Worm (Caenorhabditis elegans) whole organism, L4 larva: ENCODE measurements around the gene tag-209.

Experiments used
- D1046.2 ChIP-seq: fragments of 200-800 bp; sonication (Bioruptor generic); IDR thresholded peaks from 2 replicates; pipeline ENCODE4 v1.3.6; 2022; ENCODE audit warnings: missing genetic modification characterization, missing compliant biosample characterization
- F10B5.3 ChIP-seq: sonication (generic microtip); optimal IDR thresholded peaks from 2 replicates; lab custom pipeline; 2016; ENCODE audit warnings: mild to moderate bottlenecking, missing genetic modification characterization, missing compliant biosample characterization
- F49E8.2 ChIP-seq: sonication (generic microtip); optimal IDR thresholded peaks from 2 replicates; lab custom pipeline; 2016; ENCODE audit warnings: missing compliant biosample characterization, mild to moderate bottlenecking, missing genetic modification characterization, borderline replicate concordance
- T26A8.4 ChIP-seq: fragments of 200-800 bp; sonication (Bioruptor generic); IDR thresholded peaks from 2 replicates; pipeline ENCODE4 v1.3.6; 2022; ENCODE audit warnings: missing genetic modification characterization, missing compliant biosample characterization
- Y5F2A.4 ChIP-seq: fragments of 200-800 bp; sonication (Bioruptor generic); optimal IDR thresholded peaks from 2 replicates; lab custom pipeline; 2018; ENCODE audit warnings: mild to moderate bottlenecking, missing genetic modification characterization, missing compliant biosample characterization
- Y75B8A.6 ChIP-seq: fragments of 200-800 bp; sonication (Bioruptor generic); IDR thresholded peaks from 2 replicates; pipeline ENCODE4 v1.3.6; 2022; ENCODE audit warnings: missing genetic modification reagents, missing genetic modification characterization, missing compliant biosample characterization
- ZK337.2 ChIP-seq: fragments of 200-800 bp; sonication (Bioruptor generic); IDR thresholded peaks from 2 replicates; pipeline ENCODE4 v1.3.6; 2022; ENCODE audit warnings: missing genetic modification reagents, missing genetic modification characterization, missing compliant biosample characterization
- aha-1 ChIP-seq: fragments of 150-350 bp; peaks from one replicate; lab custom pipeline; 2014; ENCODE audit warnings: missing biosample characterization, missing genetic modification characterization
- ama-1 ChIP-seq: fragments of 150-350 bp; optimal IDR thresholded peaks from 2 replicates; lab custom pipeline; 2014; ENCODE audit warnings: inconsistent platforms, mixed read lengths
- ceh-20 ChIP-seq: fragments of 200-800 bp; sonication (Bioruptor generic); IDR thresholded peaks from 2 replicates; pipeline ENCODE4 v1.3.6; 2022; ENCODE audit warnings: missing genetic modification reagents, missing genetic modification characterization, missing compliant biosample characterization
- ceh-28 ChIP-seq: fragments of 150-350 bp; optimal IDR thresholded peaks from 2 replicates; lab custom pipeline; 2014; ENCODE audit warnings: missing biosample characterization, missing genetic modification reagents, missing genetic modification characterization
- ceh-44 ChIP-seq: fragments of 200-800 bp; sonication (Bioruptor generic); IDR thresholded peaks from 2 replicates; pipeline ENCODE4 v1.3.6; 2022; ENCODE audit warnings: missing genetic modification reagents, missing genetic modification characterization, missing compliant biosample characterization
- ceh-62 ChIP-seq: sonication (generic microtip); optimal IDR thresholded peaks from 2 replicates; lab custom pipeline; 2017; ENCODE audit warnings: missing biosample characterization, missing genetic modification characterization
- ces-1 ChIP-seq: fragments of 150-350 bp; sonication (generic microtip); optimal IDR thresholded peaks from 4 replicates; lab custom pipeline; 2014; ENCODE audit warnings: missing biosample characterization, missing genetic modification reagents, missing genetic modification characterization
- daf-16 ChIP-seq, 3 experiments: sonication (generic microtip); optimal IDR thresholded peaks; 2 replicates each; lab custom pipeline; 2016 to 2017; ENCODE audit warnings: missing genetic modification characterization in 3 of 3, missing genetic modification reagents in 3 of 3, mild to moderate bottlenecking in 2 of 3, missing compliant biosample characterization in 2 of 3, missing biosample characterization in 1 of 3, moderate library complexity in 1 of 3
- daf-8 ChIP-seq: fragments of 200-800 bp; sonication (Bioruptor generic); IDR thresholded peaks from 2 replicates; pipeline ENCODE4 v1.3.6; 2022; ENCODE audit warnings: missing genetic modification characterization, missing compliant biosample characterization
- dmd-8 ChIP-seq: fragments of 200-800 bp; sonication (Bioruptor generic); IDR thresholded peaks from 2 replicates; pipeline ENCODE4 v1.3.6; 2022; ENCODE audit warnings: missing genetic modification characterization, missing compliant biosample characterization
- dmd-9 ChIP-seq: fragments of 200-800 bp; sonication (Bioruptor generic); IDR thresholded peaks from 2 replicates; pipeline ENCODE4 v1.3.6; 2022; ENCODE audit warnings: missing genetic modification reagents, missing genetic modification characterization, missing compliant biosample characterization
- dpl-1 ChIP-seq: fragments of 150-350 bp; optimal IDR thresholded peaks from 2 replicates; lab custom pipeline; 2014; ENCODE audit warnings: missing biosample characterization, missing genetic modification reagents, missing genetic modification characterization
- duxl-1 ChIP-seq: sonication (generic microtip); optimal IDR thresholded peaks from 2 replicates; lab custom pipeline; 2016; ENCODE audit warnings: mild to moderate bottlenecking, missing genetic modification characterization, moderate library complexity, missing compliant biosample characterization; ENCODE audit not compliant: poor library complexity
- egl-27 ChIP-seq: sonication (generic microtip); optimal IDR thresholded peaks from 3 replicates; lab custom pipeline; 2017; ENCODE audit warnings: missing biosample characterization, missing genetic modification reagents, missing genetic modification characterization
- fos-1 ChIP-seq: fragments of 150-350 bp; optimal IDR thresholded peaks from 2 replicates; lab custom pipeline; 2014; ENCODE audit warnings: missing biosample characterization, missing genetic modification characterization
- gei-8 ChIP-seq: fragments of 200-800 bp; sonication (Bioruptor generic); optimal IDR thresholded peaks from 2 replicates; lab custom pipeline; 2018; ENCODE audit warnings: mild to moderate bottlenecking, missing genetic modification characterization, missing compliant biosample characterization
- hif-1 ChIP-seq, 2 experiments: sonication (generic microtip); optimal IDR thresholded peaks; 2 replicates each; lab custom pipeline; 2016 to 2017; ENCODE audit warnings: missing compliant biosample characterization in 2 of 2, missing genetic modification characterization in 2 of 2, missing genetic modification reagents in 2 of 2, missing genotype in 2 of 2, mild to moderate bottlenecking in 1 of 2
- hmg-1.1 ChIP-seq: fragments of 200-800 bp; sonication (Bioruptor generic); IDR thresholded peaks from 2 replicates; pipeline ENCODE4 v1.3.6; 2022; ENCODE audit warnings: missing genetic modification reagents, missing genetic modification characterization, missing compliant biosample characterization
- jun-1 ChIP-seq: fragments of 150-350 bp; optimal IDR thresholded peaks from 2 replicates; lab custom pipeline; 2014; ENCODE audit warnings: missing biosample characterization, missing genetic modification reagents, missing genetic modification characterization
- lin-15B ChIP-seq: fragments of 150-350 bp; sonication (generic microtip); optimal IDR thresholded peaks from 3 replicates; lab custom pipeline; 2014; ENCODE audit warnings: missing biosample characterization, missing genetic modification characterization
- lin-29 ChIP-seq: fragments of 200-800 bp; sonication (Bioruptor generic); IDR thresholded peaks from 2 replicates; pipeline ENCODE4 v1.3.6; 2022; ENCODE audit warnings: missing genetic modification reagents, missing genetic modification characterization, missing compliant biosample characterization
- lin-39 ChIP-seq: fragments of 150-350 bp; optimal IDR thresholded peaks from 2 replicates; lab custom pipeline; 2014; ENCODE audit warnings: missing biosample characterization, missing genetic modification reagents, missing genetic modification characterization
- madf-5 ChIP-seq, 2 experiments: fragments of 200-800 bp; sonication (Bioruptor generic); IDR thresholded peaks; 2 replicates each; pipeline ENCODE4 v1.3.6; 2022; ENCODE audit warnings: missing compliant biosample characterization in 2 of 2, missing genetic modification characterization in 2 of 2
- madf-9 ChIP-seq: fragments of 200-800 bp; sonication (Bioruptor generic); conservative IDR thresholded peaks from 2 replicates; pipeline ENCODE4 v1.3.6; 2022; ENCODE audit warnings: missing genetic modification reagents, missing genetic modification characterization, missing compliant biosample characterization
- mdl-1 ChIP-seq, 2 experiments: fragments of 150-350 bp in 1 of 2; sonication (generic microtip) in 1 of 2; optimal IDR thresholded peaks; 2 replicates each; lab custom pipeline; 2014 to 2017; ENCODE audit warnings: missing biosample characterization in 2 of 2, missing genetic modification characterization in 2 of 2
- mep-1 ChIP-seq: fragments of 150-350 bp; sonication (generic microtip); optimal IDR thresholded peaks from 3 replicates; lab custom pipeline; 2014; ENCODE audit warnings: missing biosample characterization, missing genetic modification characterization
- nhr-102 ChIP-seq: sonication (generic microtip); optimal IDR thresholded peaks from 2 replicates; lab custom pipeline; 2016; ENCODE audit warnings: mild to moderate bottlenecking, missing genetic modification characterization, moderate library complexity, missing compliant biosample characterization
- nhr-11 ChIP-seq: fragments of 150-350 bp; optimal IDR thresholded peaks from 2 replicates; lab custom pipeline; 2014; ENCODE audit warnings: missing biosample characterization, missing genetic modification characterization
- nhr-111 ChIP-seq: fragments of 200-800 bp; sonication (Bioruptor generic); optimal IDR thresholded peaks from 2 replicates; lab custom pipeline; 2018; ENCODE audit warnings: mild to moderate bottlenecking, missing genetic modification characterization, missing compliant biosample characterization
- nhr-25 ChIP-seq: sonication (generic microtip); optimal IDR thresholded peaks from 2 replicates; lab custom pipeline; 2017; ENCODE audit warnings: missing genetic modification characterization, mild to moderate bottlenecking, missing compliant biosample characterization, antibody characterized with exemption, moderate library complexity, borderline replicate concordance; ENCODE audit not compliant: insufficient read depth
- nhr-41 ChIP-seq: fragments of 200-800 bp; sonication (Bioruptor generic); IDR thresholded peaks from 2 replicates; pipeline ENCODE4 v1.3.6; 2022; ENCODE audit warnings: missing genetic modification reagents, missing genetic modification characterization, missing compliant biosample characterization
- nhr-48 ChIP-seq: sonication (generic microtip); optimal IDR thresholded peaks from 2 replicates; lab custom pipeline; 2016; ENCODE audit warnings: mild to moderate bottlenecking, missing genetic modification characterization, missing compliant biosample characterization
- nhr-76 ChIP-seq: fragments of 150-350 bp; optimal IDR thresholded peaks from 2 replicates; lab custom pipeline; 2014; ENCODE audit warnings: missing biosample characterization, missing genetic modification characterization
- php-3 ChIP-seq: fragments of 200-800 bp; sonication (Bioruptor generic); IDR thresholded peaks from 2 replicates; pipeline ENCODE4 v1.3.6; 2022; ENCODE audit warnings: missing genetic modification reagents, missing genetic modification characterization, missing compliant biosample characterization
- rbr-2 ChIP-seq: sonication (generic microtip); optimal IDR thresholded peaks from 2 replicates; lab custom pipeline; 2016; ENCODE audit warnings: missing genotype, missing genetic modification characterization, missing compliant biosample characterization
- saeg-2 ChIP-seq: fragments of 200-800 bp; sonication (Bioruptor generic); IDR thresholded peaks from 2 replicates; pipeline ENCODE4 v1.3.6; 2022; ENCODE audit warnings: missing genetic modification reagents, missing genetic modification characterization, missing compliant biosample characterization
- snpc-4 ChIP-seq: fragments of 150-350 bp; optimal IDR thresholded peaks from 2 replicates; lab custom pipeline; 2014; ENCODE audit warnings: missing biosample characterization, missing genetic modification characterization
- spr-3 ChIP-seq: fragments of 200-800 bp; sonication (Bioruptor generic); optimal IDR thresholded peaks from 2 replicates; lab custom pipeline; 2018; ENCODE audit warnings: mild to moderate bottlenecking, missing genetic modification characterization, missing compliant biosample characterization
- tra-1 ChIP-seq: fragments of 200-800 bp; sonication (Bioruptor generic); IDR thresholded peaks from 2 replicates; pipeline ENCODE4 v1.3.6; 2022; ENCODE audit warnings: missing genetic modification reagents, missing genetic modification characterization, missing compliant biosample characterization
- unc-39 ChIP-seq: sonication (generic microtip); optimal IDR thresholded peaks from 2 replicates; lab custom pipeline; 2017; ENCODE audit warnings: missing biosample characterization, missing genetic modification characterization
- vab-7 ChIP-seq: fragments of 200-800 bp; sonication (Bioruptor generic); IDR thresholded peaks from 2 replicates; pipeline ENCODE4 v1.3.6; 2022; ENCODE audit warnings: missing genetic modification reagents, missing genetic modification characterization, missing compliant biosample characterization
- zfp-3 ChIP-seq: fragments of 200-800 bp; sonication (Bioruptor generic); conservative IDR thresholded peaks from 2 replicates; pipeline ENCODE4 v1.3.6; 2022; ENCODE audit warnings: missing genetic modification reagents, missing genetic modification characterization, missing compliant biosample characterization
- zip-11 ChIP-seq: fragments of 200-800 bp; sonication (Bioruptor generic); IDR thresholded peaks from 2 replicates; pipeline ENCODE4 v1.3.6; 2022; ENCODE audit warnings: missing genetic modification characterization, missing compliant biosample characterization
- zip-2 ChIP-seq: fragments of 150-350 bp; optimal IDR thresholded peaks from 2 replicates; lab custom pipeline; 2014; ENCODE audit warnings: missing biosample characterization, missing genetic modification characterization
- ztf-7 ChIP-seq: fragments of 150-350 bp; optimal IDR thresholded peaks from 2 replicates; lab custom pipeline; 2014; ENCODE audit warnings: missing biosample characterization, missing genetic modification characterization

tag-209 gene

ce11 chrII:10798429-10798893, 11.3 kb downstream of the tag-209 start, which contains the start of gene npp-19 (continued):
- TF ChIP-seq Y5F2A.4 (GFP tag; lab: Kevin White, UChicago), result no peak
- no peak for TF ChIP-seq php-3 (GFP tag; lab: Robert Waterston, UW)
- no peak for TF ChIP-seq daf-8 (GFP tag; lab: Robert Waterston, UW)
- TF ChIP-seq gei-8 (GFP tag; lab: Kevin White, UChicago), result no peak
- TF ChIP-seq ZK337.2 (GFP tag; lab: Robert Waterston, UW), result no peak
- no peak for TF ChIP-seq fos-1
- TF ChIP-seq lin-39, result no peak
- TF ChIP-seq F49E8.2, result no peak
- TF ChIP-seq madf-5 (GFP tag; IDR thresholded peaks at IDR 0.05; lab: Robert Waterston, UW), result no peak
- TF ChIP-seq nhr-48 (tag; lab: Kevin White, UChicago), result no peak
- TF ChIP-seq ceh-44 (GFP tag; lab: Robert Waterston, UW), result no peak
- no peak for TF ChIP-seq duxl-1
- no peak for TF ChIP-seq dmd-8
- TF ChIP-seq zfp-3 (GFP tag; lab: Robert Waterston, UW), result no peak
- TF ChIP-seq ceh-62 (tag; lab: Kevin White, UChicago), result no peak
- no peak for TF ChIP-seq tra-1 (GFP tag; lab: Robert Waterston, UW)
- TF ChIP-seq lin-29 (GFP tag; lab: Robert Waterston, UW), result no peak
- TF ChIP-seq nhr-41 (GFP tag; lab: Robert Waterston, UW), result no peak
- TF ChIP-seq saeg-2 (GFP tag; lab: Robert Waterston, UW), result no peak
- no peak for TF ChIP-seq nhr-102 (tag; lab: Kevin White, UChicago)
- TF ChIP-seq T26A8.4 (GFP tag; lab: Robert Waterston, UW), result no peak
- no peak for TF ChIP-seq D1046.2 (GFP tag; lab: Robert Waterston, UW)
- peak; percentile 14 for TF ChIP-seq nhr-11 (tag; lab: Kevin White, UChicago)
- no peak for TF ChIP-seq F10B5.3 (tag; lab: Kevin White, UChicago)
- TF ChIP-seq vab-7 (GFP tag; lab: Robert Waterston, UW), result no peak
- peak; percentile 54; the same call in 1 of the 2 replicates for TF ChIP-seq hmg-1.1
- no peak for TF ChIP-seq snpc-4
- TF ChIP-seq mdl-1 (tag; optimal IDR thresholded peaks at IDR 0.05; lab: Kevin White, UChicago), result no peak
- no peak for TF ChIP-seq hif-1 (tag; optimal IDR thresholded peaks at IDR 0.05; lab: Kevin White, UChicago)
- no peak for TF ChIP-seq egl-27 (tag; lab: Kevin White, UChicago)
- TF ChIP-seq aha-1, result peak; percentile 93
- no peak for TF ChIP-seq ceh-28 (tag; lab: Kevin White, UChicago)
- TF ChIP-seq daf-16 (GFP tag; optimal IDR thresholded peaks at IDR 0.05; lab: Kevin White, UChicago), result no peak
- TF ChIP-seq daf-16 (tag; optimal IDR thresholded peaks at IDR 0.05; lab: Kevin White, UChicago), result no peak
- no peak for TF ChIP-seq ama-1 (lab: Kevin White, UChicago)
- TF ChIP-seq Y75B8A.6 (GFP tag; lab: Robert Waterston, UW), result no peak
- no peak for TF ChIP-seq rbr-2 (tag; lab: Kevin White, UChicago)
- peak; percentile 99 for TF ChIP-seq dpl-1 (GFP tag; lab: Kevin White, UChicago)
- TF ChIP-seq nhr-25 (tag; lab: Kevin White, UChicago), result no peak
- no peak for TF ChIP-seq ces-1
- no peak for TF ChIP-seq lin-15B (tag; lab: Kevin White, UChicago)
- no peak for TF ChIP-seq nhr-76 (tag; lab: Kevin White, UChicago)
- no peak for TF ChIP-seq zip-11 (GFP tag; lab: Robert Waterston, UW)
- TF ChIP-seq mep-1 (tag; lab: Kevin White, UChicago), result peak; percentile 57
- no peak for TF ChIP-seq madf-9 (GFP tag; lab: Robert Waterston, UW)
- TF ChIP-seq dmd-9 (GFP tag; lab: Robert Waterston, UW), result no peak
- TF ChIP-seq ceh-20 (GFP tag; lab: Robert Waterston, UW), result no peak
- TF ChIP-seq jun-1 (tag; lab: Kevin White, UChicago), result no peak
- no peak for TF ChIP-seq nhr-111 (GFP tag; lab: Kevin White, UChicago)
- TF ChIP-seq zip-2, result no peak
- TF ChIP-seq spr-3 (GFP tag; lab: Kevin White, UChicago), result no peak
- no peak for TF ChIP-seq ztf-7 (tag; lab: Kevin White, UChicago)
- TF ChIP-seq unc-39 (tag; lab: Kevin White, UChicago), result no peak
